Worm (Caenorhabditis elegans): Measurements from ENCODE around the gene C09E7.4.

ce11 chrIII:6531099-6531498 is 5.7 kb downstream of the C09E7.4 start, which contains the start of gene C09E7.11:
- no peak for TF ChIP-seq flt-1 (GFP tag; IDR thresholded peaks at IDR 0.05)
- no peak for TF ChIP-seq tab-1 (GFP tag; IDR thresholded peaks at IDR 0.05)
- TF ChIP-seq cog-1 (tag; optimal IDR thresholded peaks at IDR 0.05), result no peak
- no peak for TF ChIP-seq T22C8.4 (GFP tag; IDR thresholded peaks at IDR 0.05)
- TF ChIP-seq med-1 (GFP tag; optimal IDR thresholded peaks at IDR 0.05; ENCODE audit: insufficient read depth), result no peak
- no peak for TF ChIP-seq ref-1 (GFP tag; conservative IDR thresholded peaks at IDR 0.05)
- no peak for TF ChIP-seq ztf-29 (GFP tag; IDR thresholded peaks at IDR 0.05)

All from whole organism, midembryonic.